Worm (Caenorhabditis elegans) whole organism, L4 larva: ENCODE results near the gene C23H5.11.
"Not testable (repeated sequence)": the region's sequence is repeated elsewhere in the genome, so short reads cannot be mapped to it uniquely, and the experiment has no call there.

Experiments used
- D1046.2 ChIP-seq: fragments of 200-800 bp; sonication (Bioruptor generic); IDR thresholded peaks from 2 replicates; pipeline ENCODE4 v1.3.6; 2022; ENCODE audit warnings: missing genetic modification characterization, missing compliant biosample characterization
- F37D6.2 ChIP-seq: sonication (generic microtip); optimal IDR thresholded peaks from 2 replicates; lab custom pipeline; 2016; ENCODE audit warnings: mild to moderate bottlenecking, missing genetic modification characterization, missing compliant biosample characterization
- Y5F2A.4 ChIP-seq: fragments of 200-800 bp; sonication (Bioruptor generic); optimal IDR thresholded peaks from 2 replicates; lab custom pipeline; 2018; ENCODE audit warnings: mild to moderate bottlenecking, missing genetic modification characterization, missing compliant biosample characterization
- ZK337.2 ChIP-seq: fragments of 200-800 bp; sonication (Bioruptor generic); IDR thresholded peaks from 2 replicates; pipeline ENCODE4 v1.3.6; 2022; ENCODE audit warnings: missing genetic modification reagents, missing genetic modification characterization, missing compliant biosample characterization
- ZK546.5 ChIP-seq, 2 experiments: sonication (generic microtip); optimal IDR thresholded peaks; 2 replicates each; lab custom pipeline; 2017; ENCODE audit warnings: missing biosample characterization in 2 of 2, missing genetic modification characterization in 2 of 2
- arid-1 ChIP-seq: fragments of 200-800 bp; sonication (Bioruptor generic); conservative IDR thresholded peaks from 2 replicates; pipeline ENCODE4 v1.3.6; 2022; ENCODE audit warnings: missing genetic modification reagents, missing genetic modification characterization, missing compliant biosample characterization
- ceh-20 ChIP-seq: fragments of 200-800 bp; sonication (Bioruptor generic); IDR thresholded peaks from 2 replicates; pipeline ENCODE4 v1.3.6; 2022; ENCODE audit warnings: missing genetic modification reagents, missing genetic modification characterization, missing compliant biosample characterization
- ceh-28 ChIP-seq: fragments of 150-350 bp; optimal IDR thresholded peaks from 2 replicates; lab custom pipeline; 2014; ENCODE audit warnings: missing biosample characterization, missing genetic modification reagents, missing genetic modification characterization
- ceh-32 ChIP-seq: sonication (generic microtip); optimal IDR thresholded peaks from 2 replicates; lab custom pipeline; 2016; ENCODE audit warnings: mild to moderate bottlenecking, missing genetic modification characterization, missing compliant biosample characterization; ENCODE audit not compliant: poor library complexity
- cey-2 ChIP-seq: sonication (generic microtip); optimal IDR thresholded peaks from 3 replicates; lab custom pipeline; 2017; ENCODE audit warnings: missing genetic modification characterization, mild to moderate bottlenecking, missing compliant biosample characterization, antibody characterized with exemption, borderline replicate concordance; ENCODE audit not compliant: insufficient read depth
- ctbp-1 ChIP-seq: fragments of 200-800 bp; sonication (Bioruptor generic); IDR thresholded peaks from 2 replicates; pipeline ENCODE4 v1.3.6; 2022; ENCODE audit warnings: missing genetic modification reagents, missing genetic modification characterization, missing compliant biosample characterization
- daf-19 ChIP-seq: fragments of 200-800 bp; sonication (Bioruptor generic); conservative IDR thresholded peaks from 2 replicates; pipeline ENCODE4 v1.3.6; 2022; ENCODE audit warnings: missing genetic modification characterization, missing compliant biosample characterization
- dmd-6 ChIP-seq: fragments of 200-800 bp; sonication (Bioruptor generic); IDR thresholded peaks from 2 replicates; pipeline ENCODE4 v1.3.6; 2022; ENCODE audit warnings: missing genetic modification reagents, missing genetic modification characterization, missing compliant biosample characterization
- dve-1 ChIP-seq: sonication (generic microtip); optimal IDR thresholded peaks from 2 replicates; lab custom pipeline; 2017; ENCODE audit warnings: antibody characterized with exemption, mild to moderate bottlenecking, missing genetic modification characterization, missing compliant biosample characterization; ENCODE audit not compliant: insufficient read depth
- hif-1 ChIP-seq, 2 experiments: sonication (generic microtip); optimal IDR thresholded peaks; 2 replicates each; lab custom pipeline; 2016 to 2017; ENCODE audit warnings: missing compliant biosample characterization in 2 of 2, missing genetic modification characterization in 2 of 2, missing genetic modification reagents in 2 of 2, missing genotype in 2 of 2, mild to moderate bottlenecking in 1 of 2
- lin-15B ChIP-seq: fragments of 150-350 bp; sonication (generic microtip); optimal IDR thresholded peaks from 3 replicates; lab custom pipeline; 2014; ENCODE audit warnings: missing biosample characterization, missing genetic modification characterization
- lin-38 ChIP-seq: fragments of 200-800 bp; sonication (Bioruptor generic); IDR thresholded peaks from 2 replicates; pipeline ENCODE4 v1.3.6; 2022; ENCODE audit warnings: missing genetic modification reagents, missing genetic modification characterization, missing compliant biosample characterization
- madf-5 ChIP-seq, 2 experiments: fragments of 200-800 bp; sonication (Bioruptor generic); IDR thresholded peaks; 2 replicates each; pipeline ENCODE4 v1.3.6; 2022; ENCODE audit warnings: missing compliant biosample characterization in 2 of 2, missing genetic modification characterization in 2 of 2
- madf-9 ChIP-seq: fragments of 200-800 bp; sonication (Bioruptor generic); conservative IDR thresholded peaks from 2 replicates; pipeline ENCODE4 v1.3.6; 2022; ENCODE audit warnings: missing genetic modification reagents, missing genetic modification characterization, missing compliant biosample characterization
- nhr-28 ChIP-seq: fragments of 150-350 bp; optimal IDR thresholded peaks from 2 replicates; lab custom pipeline; 2014; ENCODE audit warnings: missing biosample characterization, missing genetic modification characterization
- nhr-76 ChIP-seq: fragments of 150-350 bp; optimal IDR thresholded peaks from 2 replicates; lab custom pipeline; 2014; ENCODE audit warnings: missing biosample characterization, missing genetic modification characterization
- pha-4 ChIP-seq, 2 experiments: fragments of 150-350 bp in 1 of 2; fragments of 200-800 bp in 1 of 2; sonication (Bioruptor generic) in 1 of 2; IDR thresholded peaks in 1 of 2; optimal IDR thresholded peaks in 1 of 2; 2 replicates each; pipeline versions ENCODE4 v1.3.6 to Lab custom; 2014 to 2022; ENCODE audit warnings: missing genetic modification characterization in 2 of 2, missing genetic modification reagents in 2 of 2, missing biosample characterization in 1 of 2, missing compliant biosample characterization in 1 of 2
- pqm-1 ChIP-seq: sonication (generic microtip); optimal IDR thresholded peaks from 2 replicates; lab custom pipeline; 2017; ENCODE audit warnings: missing biosample characterization, missing genetic modification characterization
- saeg-2 ChIP-seq: fragments of 200-800 bp; sonication (Bioruptor generic); IDR thresholded peaks from 2 replicates; pipeline ENCODE4 v1.3.6; 2022; ENCODE audit warnings: missing genetic modification reagents, missing genetic modification characterization, missing compliant biosample characterization
- set-16 ChIP-seq: fragments of 200-800 bp; sonication (Bioruptor generic); IDR thresholded peaks from 2 replicates; pipeline ENCODE4 v1.3.6; 2022; ENCODE audit warnings: missing genetic modification reagents, missing genetic modification characterization, missing compliant biosample characterization
- skn-1 ChIP-seq: fragments of 150-350 bp; optimal IDR thresholded peaks from 2 replicates; lab custom pipeline; 2014; ENCODE audit warnings: missing biosample characterization, missing genetic modification characterization
- snpc-1.2 ChIP-seq: fragments of 200-800 bp; sonication (Bioruptor generic); IDR thresholded peaks from 2 replicates; pipeline ENCODE4 v1.3.6; 2022; ENCODE audit warnings: missing genetic modification reagents, missing genetic modification characterization, missing compliant biosample characterization
- snpc-4 ChIP-seq: fragments of 150-350 bp; optimal IDR thresholded peaks from 2 replicates; lab custom pipeline; 2014; ENCODE audit warnings: missing biosample characterization, missing genetic modification characterization
- tag-97 ChIP-seq: fragments of 200-800 bp; sonication (Bioruptor generic); IDR thresholded peaks from 2 replicates; pipeline ENCODE4 v1.3.6; 2022; ENCODE audit warnings: missing genetic modification characterization, missing compliant biosample characterization
- unc-62 ChIP-seq, 3 experiments: fragments of 150-350 bp in 1 of 3; sonication (generic microtip); optimal IDR thresholded peaks in 2 of 3; peaks in 1 of 3; 1 replicate in 1 of 3; 2 replicates in 2 of 3; lab custom pipeline; 2014 to 2017; ENCODE audit warnings: missing biosample characterization in 3 of 3, missing genetic modification characterization in 3 of 3, missing genetic modification reagents in 3 of 3, missing genotype in 1 of 3
- zag-1 ChIP-seq: fragments of 150-350 bp; optimal IDR thresholded peaks from 2 replicates; lab custom pipeline; 2014; ENCODE audit warnings: missing biosample characterization, missing genetic modification characterization
- zfp-3 ChIP-seq: fragments of 200-800 bp; sonication (Bioruptor generic); conservative IDR thresholded peaks from 2 replicates; pipeline ENCODE4 v1.3.6; 2022; ENCODE audit warnings: missing genetic modification reagents, missing genetic modification characterization, missing compliant biosample characterization

Gene C23H5.11

DNA sequence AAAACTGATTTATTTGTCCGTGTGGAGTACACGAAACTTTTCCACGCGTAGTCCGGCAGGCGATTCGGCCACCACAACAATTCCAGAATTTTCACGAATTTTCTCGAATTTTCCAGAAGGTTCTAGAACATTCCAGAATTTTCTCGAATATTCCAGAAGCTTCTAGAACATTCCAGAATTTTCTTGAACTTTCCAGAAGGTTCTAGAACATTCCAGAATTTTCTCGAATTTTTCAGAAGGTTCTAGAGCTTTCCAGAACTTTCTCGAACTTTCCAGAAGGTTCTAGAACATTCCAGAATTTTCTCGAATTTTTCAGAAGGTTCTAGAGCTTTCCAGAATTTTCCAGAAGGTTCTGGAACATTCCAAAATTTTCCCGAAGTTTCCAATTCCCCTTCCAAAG is 36.2 kb upstream of the C23H5.11 start:
- TF ChIP-seq ctbp-1 (GFP tag; lab: Robert Waterston, UW) (0 out of 2 replicates have a peak, but pooled peaks have one; percentile 23), pha-4 (GFP tag; IDR thresholded peaks at IDR 0.05; lab: Robert Waterston, UW) (0 out of 2 replicates have a peak, but pooled peaks have one; percentile 16), snpc-1.2 (GFP tag; lab: Robert Waterston, UW) (0 out of 2 replicates have a peak, but pooled peaks have one; percentile 18), arid-1 (GFP tag; lab: Robert Waterston, UW) (peak; percentile 40; the same call in 1 of the 2 replicates), lin-38 (0 out of 2 replicates have a peak, but pooled peaks have one; percentile 36)
- not testable (repeated sequence) for TF ChIP-seq pha-4 (tag; optimal IDR thresholded peaks at IDR 0.05; lab: Kevin White, UChicago)

DNA sequence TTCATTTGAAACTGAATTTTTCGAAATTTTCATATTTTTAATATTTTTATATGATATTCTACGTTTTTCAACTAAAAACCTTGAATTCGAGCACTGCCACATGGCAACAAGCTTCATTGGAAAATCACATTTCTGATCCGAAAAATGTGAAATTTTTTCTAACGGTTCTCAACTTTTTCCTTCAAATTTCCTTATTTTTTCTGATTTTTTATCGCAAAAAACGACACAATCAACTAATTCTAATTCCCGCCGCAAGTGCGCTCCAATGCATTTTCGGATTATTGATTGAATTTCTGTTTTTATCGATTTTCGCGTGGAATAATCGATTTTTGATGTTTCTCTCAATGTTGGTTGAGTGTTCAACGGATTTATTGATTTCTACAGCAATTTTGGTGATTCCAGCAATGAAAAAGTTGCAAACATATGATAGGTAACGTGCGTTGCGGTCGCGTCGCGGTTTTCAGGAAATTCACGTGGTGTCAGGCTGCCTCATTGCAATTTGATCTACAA is 33.8 kb upstream of the C23H5.11 start, which contains the start of gene C23H5.12:
TSS of gene C23H5.12 (plus strand) at position 51 of the 510 bp plus-strand sequence.
- TF ChIP-seq ceh-28 (tag; lab: Kevin White, UChicago) (peak; percentile 82), nhr-76 (tag; lab: Kevin White, UChicago) (no peak), hif-1 (tag; optimal IDR thresholded peaks at IDR 0.05; lab: Kevin White, UChicago) (no peak)

DNA sequence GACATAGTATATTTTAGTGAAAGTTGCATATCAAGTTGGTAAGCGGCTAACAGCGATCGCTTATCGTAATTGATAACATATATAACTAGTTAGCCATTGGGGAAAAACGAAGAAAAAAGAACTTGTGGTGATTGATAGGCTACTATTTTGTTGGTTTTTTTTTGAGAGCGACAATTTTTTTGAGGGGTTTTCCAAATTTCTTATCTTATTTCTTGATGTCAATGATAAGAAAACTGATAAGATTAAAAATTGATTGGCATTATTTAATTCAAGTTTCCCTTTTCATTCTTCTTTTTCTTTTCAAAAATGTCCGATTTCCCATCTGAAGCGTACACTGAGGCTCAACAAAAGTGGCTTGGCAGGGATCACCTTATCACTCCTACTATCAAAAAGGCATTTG is 31.0 kb upstream of the C23H5.11 start, which contains the start of gene prmt-6:
TSS of gene prmt-6 (plus strand) at position 252 of the 400 bp plus-strand sequence.
- TF ChIP-seq dmd-6 (GFP tag; lab: Robert Waterston, UW) (peak; percentile 54; the same call in 1 of the 2 replicates), dve-1 (tag; lab: Kevin White, UChicago) (no peak), pqm-1 (tag; lab: Kevin White, UChicago) (peak; percentile 51), ZK546.5 (tag; optimal IDR thresholded peaks at IDR 0.05; lab: Kevin White, UChicago) (no peak), nhr-28 (tag; lab: Kevin White, UChicago) (peak; percentile 54), tag-97 (GFP tag; lab: Robert Waterston, UW) (no peak)

DNA sequence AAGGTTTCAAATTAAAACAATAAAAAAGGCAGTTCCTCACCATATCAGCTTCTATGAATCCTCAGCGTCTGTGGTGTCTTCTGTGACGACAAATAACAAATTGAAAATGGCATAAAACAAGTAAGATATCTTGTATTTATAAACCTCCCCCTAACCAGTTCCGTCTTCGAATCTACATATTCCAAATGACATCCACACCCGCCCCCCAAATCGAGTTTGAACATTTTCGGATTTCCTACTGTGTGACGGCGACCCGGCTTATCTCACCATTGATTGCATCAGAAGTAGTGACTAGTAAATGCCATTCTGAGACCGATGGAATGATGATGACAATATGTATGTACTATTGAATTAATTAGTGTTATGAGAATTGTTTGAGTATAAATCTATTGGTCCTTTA is 29.1 kb upstream of the C23H5.11 start, which contains the start of gene grl-20:
TSS of gene grl-20 (minus strand) at position 101 of the 400 bp plus-strand sequence.
- no peak for TF ChIP-seq zfp-3 (GFP tag; lab: Robert Waterston, UW)
- peak in 1 of 2 experiments; percentile 27 for TF ChIP-seq unc-62 (GFP tag; optimal IDR thresholded peaks at IDR 0.05 in 1 of 2; lab: Kevin White, UChicago)
- TF ChIP-seq unc-62 (tag; optimal IDR thresholded peaks at IDR 0.05; lab: Kevin White, UChicago): no peak
- TF ChIP-seq daf-19 (GFP tag; lab: Robert Waterston, UW): no peak
- no peak for TF ChIP-seq zag-1 (tag; lab: Kevin White, UChicago)
- no peak for TF ChIP-seq pqm-1 (tag; lab: Kevin White, UChicago)
- TF ChIP-seq D1046.2 (GFP tag; lab: Robert Waterston, UW): no peak

DNA sequence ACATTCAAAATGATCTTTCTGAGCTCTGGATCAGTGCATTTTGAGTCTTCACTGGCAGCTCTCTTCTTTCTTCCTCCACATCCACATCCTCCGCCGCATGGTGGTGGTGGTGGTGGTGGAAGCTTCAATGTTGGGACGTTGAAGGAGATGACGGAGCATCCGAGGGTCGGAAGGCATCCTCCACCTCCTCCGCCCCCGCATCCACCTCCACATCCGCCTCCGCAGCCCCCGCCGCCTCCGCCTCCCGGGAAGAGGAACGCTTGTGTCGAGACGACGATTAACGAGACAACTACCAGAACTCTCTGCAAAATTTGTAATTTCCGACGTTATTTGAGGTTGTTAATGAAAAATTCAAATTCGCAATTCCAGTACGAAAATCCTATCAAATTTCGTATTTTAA is 27.7 kb upstream of the C23H5.11 start:
- TF ChIP-seq madf-5 (GFP tag; IDR thresholded peaks at IDR 0.05; lab: Robert Waterston, UW): 0 out of 4 replicates have a peak, but pooled peaks of 1 of the 2 experiments have one; percentile 18
- no peak for TF ChIP-seq snpc-4
- TF ChIP-seq ceh-32 (tag; lab: Kevin White, UChicago): no peak
- TF ChIP-seq set-16 (GFP tag; lab: Robert Waterston, UW): peak; percentile 96
- no peak for TF ChIP-seq ZK337.2 (GFP tag; lab: Robert Waterston, UW)
- no peak for TF ChIP-seq Y5F2A.4 (GFP tag; lab: Kevin White, UChicago)
- TF ChIP-seq F37D6.2 (tag; lab: Kevin White, UChicago): no peak

DNA sequence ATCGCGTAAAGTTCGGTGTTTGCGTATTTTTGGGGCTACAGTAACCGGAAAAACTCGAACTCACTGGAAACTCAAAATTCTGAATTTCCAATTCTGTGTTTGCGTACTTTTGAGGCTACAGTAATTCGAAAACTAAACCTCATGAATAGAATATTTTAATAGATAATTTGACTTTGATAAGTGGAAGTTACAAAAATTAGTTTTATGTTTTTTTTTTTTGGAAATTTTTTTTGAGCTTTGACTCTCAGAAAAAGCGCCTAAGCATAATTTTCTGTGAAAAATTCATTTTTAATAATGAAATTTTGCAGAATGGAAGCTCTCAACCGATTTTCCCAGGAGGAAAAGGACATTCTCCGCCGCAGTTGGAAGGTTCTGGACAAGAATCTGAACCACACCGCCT is 22.8 kb upstream of the C23H5.11 start, which contains the start of gene glb-7:
TSS of gene glb-7 (plus strand) at position 301 of the 400 bp plus-strand sequence.
- TF ChIP-seq hif-1 (tag; optimal IDR thresholded peaks at IDR 0.05; lab: Kevin White, UChicago): no peak
- TF ChIP-seq lin-15B (tag; lab: Kevin White, UChicago): no peak
- TF ChIP-seq ZK337.2 (GFP tag; lab: Robert Waterston, UW): no peak
- TF ChIP-seq cey-2 (tag; lab: Kevin White, UChicago): no peak
- TF ChIP-seq saeg-2: no peak
- TF ChIP-seq skn-1 (tag; lab: Kevin White, UChicago): no peak
- no peak for TF ChIP-seq madf-9 (GFP tag; lab: Robert Waterston, UW)
- TF ChIP-seq ceh-20 (GFP tag; lab: Robert Waterston, UW): no peak
- no peak for TF ChIP-seq snpc-1.2 (GFP tag; lab: Robert Waterston, UW)
